Worm (Caenorhabditis elegans): ENCODE measurements around the gene pus-1.
A peak's percentile ranks its signal among the peaks of the same experiment; 100 is the strongest.

DNA sequence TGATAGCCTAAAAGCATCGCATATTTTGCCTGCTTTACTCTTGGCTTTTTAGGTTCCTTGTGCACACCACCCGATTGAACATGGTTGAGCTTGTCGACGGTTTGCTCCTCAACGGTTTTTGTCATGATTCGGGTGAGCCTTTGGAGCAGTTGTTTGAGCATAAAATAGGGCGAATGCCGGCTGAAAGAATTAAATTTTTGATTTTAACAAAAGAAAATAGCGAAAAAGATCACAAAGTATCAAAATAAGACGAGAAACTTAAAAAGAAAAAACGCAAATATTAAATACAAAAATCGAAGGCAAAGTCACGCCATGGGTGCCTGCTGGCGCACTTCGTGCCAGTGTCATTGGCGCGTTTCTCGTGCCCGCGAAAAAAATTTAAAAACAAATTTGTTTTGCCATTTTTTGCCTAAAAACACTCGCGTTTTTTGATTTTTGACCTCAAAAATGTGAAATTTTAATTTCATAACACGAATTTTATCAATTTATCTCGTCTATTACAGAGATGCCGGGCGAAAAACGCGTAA is at the start of gene pus-1, which contains the start of gene ctps-1:
- no peak for TF ChIP-seq dao-5 (tag; optimal IDR thresholded peaks at IDR 0.05)
- peak; percentile 59 for TF ChIP-seq W03F9.2 (tag; optimal IDR thresholded peaks at IDR 0.05)
